Worm (Caenorhabditis elegans) whole organism, L4/young adult: ENCODE results near the gene Y32G9A.12.

ENCODE experiments used
- W03F9.2 ChIP-seq: fragments of 150-350 bp; optimal IDR thresholded peaks from 2 replicates; lab custom pipeline; 2014; ENCODE audit warnings: missing biosample characterization, missing genetic modification characterization
- dao-5 ChIP-seq: sonication (generic microtip); optimal IDR thresholded peaks from 2 replicates; lab custom pipeline; 2016; ENCODE audit warnings: missing genotype, missing genetic modification characterization, moderate library complexity, missing compliant biosample characterization
- him-1 ChIP-seq: sonication (generic microtip); optimal IDR thresholded peaks from 2 replicates; lab custom pipeline; 2016; ENCODE audit warnings: missing genotype, missing genetic modification reagents, missing genetic modification characterization, missing compliant biosample characterization

Gene Y32G9A.12

DNA sequence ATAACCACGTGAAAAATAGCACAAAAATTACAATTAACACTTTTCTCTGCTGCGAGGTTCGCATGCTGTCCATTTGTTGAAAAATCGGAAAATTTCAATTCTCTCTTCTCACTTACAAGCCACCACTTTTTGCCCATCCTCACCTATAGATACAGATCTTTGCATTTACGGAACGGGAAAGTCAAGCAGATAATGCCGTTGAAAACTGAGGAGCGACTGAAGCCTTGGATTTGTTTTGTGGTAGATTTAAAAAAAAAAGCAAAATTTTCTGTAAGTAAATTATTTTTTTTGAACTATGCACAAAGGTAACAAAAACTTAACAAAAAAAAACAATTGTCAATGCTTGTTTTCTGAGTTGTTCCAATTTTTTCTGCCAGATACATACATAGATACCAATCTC, 5.5 kb upstream of the Y32G9A.12 start, which contains the start of gene T06A1.1:
TSS of gene T06A1.1 (minus strand) at position 101 of the 400 bp plus-strand sequence.
- no peak for TF ChIP-seq W03F9.2 (tag; lab: Kevin White, UChicago)
- no peak for TF ChIP-seq dao-5 (tag; lab: Kevin White, UChicago)
- no peak for TF ChIP-seq him-1 (tag; lab: Kevin White, UChicago)

DNA sequence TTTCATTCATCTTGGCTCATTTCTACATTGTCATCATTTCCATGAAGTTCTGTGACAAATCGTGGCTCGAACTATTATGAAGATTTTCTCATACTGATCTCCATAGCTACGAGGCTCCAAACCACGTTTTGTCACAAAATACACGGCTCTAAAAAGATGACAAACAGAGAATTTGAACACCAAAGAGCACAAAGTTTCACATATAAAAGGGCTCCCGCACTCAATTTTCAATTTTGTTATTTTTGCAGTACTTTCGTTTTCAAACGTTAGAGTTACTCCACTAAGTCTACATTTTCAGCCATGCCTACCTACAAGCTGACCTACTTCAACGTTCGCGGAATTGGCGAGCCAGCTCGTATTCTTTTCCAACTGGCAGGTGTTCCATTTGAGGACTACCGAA, 1.3 kb upstream of the Y32G9A.12 start, which contains the start of gene gst-37:
TSS of gene gst-37 (plus strand) at position 301 of the 400 bp plus-strand sequence.
- TF ChIP-seq W03F9.2 (tag; lab: Kevin White, UChicago), result no peak
- TF ChIP-seq him-1 (tag; lab: Kevin White, UChicago), result no peak
- no peak for TF ChIP-seq dao-5 (tag; lab: Kevin White, UChicago)

DNA sequence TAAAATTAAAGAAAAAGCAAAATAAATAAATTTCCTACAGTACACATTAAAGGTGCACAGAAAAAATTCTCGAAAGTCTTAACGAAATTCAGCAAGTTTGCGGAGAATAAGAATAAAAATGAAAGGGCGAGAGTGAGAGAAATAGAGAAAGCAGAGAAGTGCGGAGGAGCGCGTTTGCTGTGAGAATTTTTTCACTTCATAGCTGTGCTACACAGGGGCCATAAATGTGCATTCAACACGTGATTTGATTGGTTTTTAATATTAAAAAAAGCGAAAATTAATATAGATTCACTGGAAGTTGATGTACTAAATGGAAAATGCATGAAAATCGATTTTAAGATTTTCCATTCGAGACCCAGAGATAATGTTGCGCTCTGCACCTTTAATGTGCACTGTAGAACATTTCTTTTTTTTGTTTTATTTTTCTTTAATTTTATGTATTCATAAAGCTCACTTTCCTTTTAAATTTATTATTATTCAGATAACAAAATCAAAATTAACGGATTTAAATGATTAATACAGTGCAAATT, 1.9 kb downstream of the Y32G9A.12 start, which contains the start of gene Y32G9A.2:
TSS of gene Y32G9A.2 (plus strand) at position 480 of the 530 bp plus-strand sequence.
- TF ChIP-seq him-1 (tag; lab: Kevin White, UChicago), result no peak
- no peak for TF ChIP-seq W03F9.2 (tag; lab: Kevin White, UChicago)
- TF ChIP-seq dao-5 (tag; lab: Kevin White, UChicago), result no peak

- TF ChIP-seq him-1 (tag; lab: Kevin White, UChicago) (no peak), dao-5 (tag; lab: Kevin White, UChicago) (no peak), W03F9.2 (tag; lab: Kevin White, UChicago) (no peak)
Measured at ce11 chrV:1911102-1911501, 8.9 kb downstream of the Y32G9A.12 start, which contains the start of gene Y32G9A.3. Gene Y32G9A.3 (plus strand): TSS chrV:1911402.

DNA sequence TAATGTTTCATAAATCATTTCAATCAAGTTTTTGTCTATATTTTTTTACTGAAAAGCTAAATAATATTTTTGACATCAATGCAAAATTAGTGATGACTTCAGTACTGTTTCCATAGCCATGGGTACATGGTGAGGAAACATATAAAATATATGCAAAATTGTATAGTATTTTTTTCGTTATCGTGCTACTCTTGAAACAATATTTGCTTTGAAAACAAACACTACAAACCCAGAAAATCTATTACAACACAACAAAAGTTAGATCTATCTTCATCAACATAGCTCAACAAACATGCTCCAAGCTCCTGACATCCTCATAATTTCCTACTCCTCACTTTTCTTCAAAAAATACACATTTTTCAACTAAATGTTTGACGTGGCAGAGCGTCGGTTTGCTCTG, 11.5 kb downstream of the Y32G9A.12 start, which contains the start of gene srp-3:
TSS of gene srp-3 (plus strand) at position 301 of the 400 bp plus-strand sequence.
- TF ChIP-seq W03F9.2 (tag; lab: Kevin White, UChicago) (no peak), him-1 (tag; lab: Kevin White, UChicago) (no peak), dao-5 (tag; lab: Kevin White, UChicago) (no peak)

ce11 chrV:1907350-1907749, 12.7 kb downstream of the Y32G9A.12 start, which contains the start of gene Y32G9A.5:
Gene Y32G9A.5 (plus strand): TSS chrV:1907650.
- no peak for TF ChIP-seq him-1 (tag; lab: Kevin White, UChicago)
- no peak for TF ChIP-seq W03F9.2 (tag; lab: Kevin White, UChicago)
- no peak for TF ChIP-seq dao-5 (tag; lab: Kevin White, UChicago)

ce11 chrV:1895483-1895882, 24.5 kb downstream of the Y32G9A.12 start, which contains the start of gene nphp-2:
Gene nphp-2 (plus strand): TSS chrV:1895783.
- TF ChIP-seq W03F9.2 (tag; lab: Kevin White, UChicago), result no peak
- TF ChIP-seq him-1 (tag; lab: Kevin White, UChicago), result no peak
- TF ChIP-seq dao-5 (tag; lab: Kevin White, UChicago), result no peak

DNA sequence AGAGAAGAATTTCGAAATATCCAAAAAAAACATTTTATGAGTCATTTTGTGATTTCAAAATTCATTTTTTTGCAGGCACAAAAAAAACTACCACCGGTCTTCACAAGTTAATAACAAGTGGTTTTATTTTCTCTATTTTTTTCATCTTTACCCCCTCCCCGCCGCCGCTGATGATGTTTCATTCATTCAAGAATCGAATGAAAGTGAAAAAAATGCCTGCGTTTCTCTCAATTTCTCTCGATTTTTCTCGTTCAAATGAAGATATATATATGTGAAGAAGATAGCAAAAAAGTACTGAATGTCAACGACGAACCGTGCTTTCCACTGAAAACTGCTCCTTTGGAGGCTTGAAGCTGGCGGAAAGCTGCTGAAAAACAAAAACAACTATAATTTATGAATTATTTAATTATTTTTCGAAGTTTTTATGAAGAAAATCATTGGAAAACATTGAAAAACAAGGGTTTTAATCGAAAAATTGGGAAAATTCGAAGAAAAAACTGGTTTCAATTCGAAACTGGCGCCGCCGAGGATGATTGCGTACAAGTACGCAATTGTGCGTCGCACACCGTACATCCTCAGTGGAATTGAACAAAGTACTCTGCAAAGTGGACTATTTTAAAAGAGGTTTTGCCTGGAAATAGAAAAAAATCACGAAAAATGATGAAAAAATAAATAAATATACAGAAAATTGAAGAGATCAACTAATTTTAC, 27.3 kb downstream of the Y32G9A.12 start, which contains the start of gene zig-11:
TSS of gene zig-11 (minus strand) at position 373 of the 711 bp plus-strand sequence.
- TF ChIP-seq him-1 (tag; lab: Kevin White, UChicago) (no peak), W03F9.2 (tag; lab: Kevin White, UChicago) (no peak), dao-5 (tag; lab: Kevin White, UChicago) (no peak)

- TF ChIP-seq dao-5 (tag; lab: Kevin White, UChicago) (no peak), W03F9.2 (tag; lab: Kevin White, UChicago) (no peak), him-1 (tag; lab: Kevin White, UChicago) (no peak)
Measured at ce11 chrV:1889996-1890395, 30.0 kb downstream of the Y32G9A.12 start.

- TF ChIP-seq W03F9.2 (tag; lab: Kevin White, UChicago), result no peak
- TF ChIP-seq him-1 (tag; lab: Kevin White, UChicago), result no peak
- TF ChIP-seq dao-5 (tag; lab: Kevin White, UChicago), result no peak
Measured at ce11 chrV:1888299-1888698, 31.7 kb downstream of the Y32G9A.12 start.

ce11 chrV:1886997-1887396, 33.0 kb downstream of the Y32G9A.12 start:
- no peak for TF ChIP-seq him-1 (tag; lab: Kevin White, UChicago)
- no peak for TF ChIP-seq dao-5 (tag; lab: Kevin White, UChicago)
- no peak for TF ChIP-seq W03F9.2 (tag; lab: Kevin White, UChicago)

DNA sequence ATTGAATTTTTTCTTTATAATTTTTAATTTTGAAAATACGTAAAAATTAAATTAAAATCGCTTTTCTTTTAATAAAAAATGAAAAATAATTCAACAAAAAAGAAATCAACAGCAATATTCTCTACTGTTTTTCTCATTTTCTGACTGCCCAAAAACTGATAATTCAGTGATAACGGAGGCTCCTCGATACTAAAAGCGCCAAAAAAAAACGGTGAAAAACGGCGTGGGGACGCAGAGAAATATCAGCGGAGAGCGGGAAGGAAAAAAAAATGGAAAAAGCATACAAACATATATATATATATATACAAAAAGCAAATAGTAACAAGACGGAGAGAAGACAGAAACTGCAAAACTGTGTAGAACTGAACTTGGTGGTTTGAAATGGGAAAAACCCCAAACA, 36.9 kb downstream of the Y32G9A.12 start:
- TF ChIP-seq W03F9.2 (tag; lab: Kevin White, UChicago) (no peak), him-1 (tag; lab: Kevin White, UChicago) (no peak), dao-5 (tag; lab: Kevin White, UChicago) (no peak)

DNA sequence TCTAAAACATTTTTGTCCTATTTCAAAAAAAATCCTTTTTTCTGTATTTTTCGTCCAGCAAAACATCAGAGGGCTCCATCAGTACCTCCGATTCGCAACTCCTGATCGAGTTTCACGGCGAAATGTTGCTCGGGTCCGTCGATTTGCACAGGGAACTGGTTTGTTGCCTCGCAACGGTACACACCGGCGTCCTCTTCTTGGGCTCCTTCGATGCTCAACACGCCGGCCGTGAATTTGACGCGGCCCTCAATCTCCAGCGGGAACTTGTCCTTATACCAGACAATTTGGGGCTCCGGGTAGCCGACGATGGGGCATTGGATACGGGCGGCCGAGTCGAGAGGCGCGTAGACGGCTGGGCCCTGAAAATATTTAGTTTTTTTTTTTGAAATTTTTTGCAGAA, 42.0 kb downstream of the Y32G9A.12 start:
- TF ChIP-seq W03F9.2 (tag; lab: Kevin White, UChicago) (no peak), him-1 (tag; lab: Kevin White, UChicago) (no peak), dao-5 (tag; lab: Kevin White, UChicago) (no peak)
